Fruit fly (Drosophila melanogaster) whole organism, embryonic: ENCODE results near the gene CG34461.
A peak's percentile ranks its signal among the peaks of the same experiment; 100 is the strongest.

Experiments used
- CG10654 ChIP-seq: fragments of 200-800 bp; sonication (Bioruptor generic); optimal IDR thresholded peaks from 2 replicates; lab custom pipeline; 2016; ENCODE audit warnings: missing biosample characterization, missing genetic modification characterization
- CG13624 ChIP-seq: fragments of 200-800 bp; sonication (Bioruptor generic); optimal IDR thresholded peaks from 2 replicates; lab custom pipeline; 2016; ENCODE audit warnings: missing biosample characterization, missing genetic modification characterization
- CG7745 ChIP-seq: fragments of 200-800 bp; sonication (Bioruptor generic); optimal IDR thresholded peaks from 2 replicates; lab custom pipeline; 2018; ENCODE audit warnings: missing biosample characterization, mild to moderate bottlenecking, missing genetic modification characterization, moderate library complexity
- CoRest ChIP-seq: fragments of 200-800 bp; sonication (Bioruptor generic); optimal IDR thresholded peaks from 3 replicates; lab custom pipeline; 2018; ENCODE audit warnings: missing biosample characterization, mild to moderate bottlenecking, missing genetic modification characterization, moderate library complexity
- HLH3B ChIP-seq: fragments of 200-800 bp; sonication (Bioruptor generic); IDR thresholded peaks from 2 replicates; pipeline ENCODE4 v1.3.6; 2022; ENCODE audit warnings: missing biosample characterization, missing genetic modification characterization
- Hey ChIP-seq: fragments of 200-800 bp; sonication (Bioruptor generic); optimal IDR thresholded peaks from 3 replicates; lab custom pipeline; 2018; ENCODE audit warnings: missing biosample characterization, mild to moderate bottlenecking, missing genetic modification characterization
- Vsx1 ChIP-seq: fragments of 200-800 bp; sonication (Bioruptor generic); optimal IDR thresholded peaks from 2 replicates; lab custom pipeline; 2017; ENCODE audit warnings: missing biosample characterization, mild to moderate bottlenecking, missing genetic modification characterization, missing genetic modification reagents
- ato ChIP-seq: fragments of 200-800 bp; sonication (Bioruptor generic); IDR thresholded peaks from 2 replicates; pipeline ENCODE4 v1.3.6; 2022; ENCODE audit warnings: missing biosample characterization, missing genetic modification characterization; ENCODE audit not compliant: partially characterized antibody
- fu2 ChIP-seq: fragments of 200-800 bp; sonication (Bioruptor generic); optimal IDR thresholded peaks from 2 replicates; lab custom pipeline; 2016; ENCODE audit warnings: missing biosample characterization, missing genetic modification characterization
- ind ChIP-seq: fragments of 200-800 bp; sonication (Bioruptor generic); optimal IDR thresholded peaks from 3 replicates; lab custom pipeline; 2016; ENCODE audit warnings: missing biosample characterization, missing genetic modification characterization
- nmo ChIP-seq: fragments of 200-800 bp; sonication (Bioruptor generic); optimal IDR thresholded peaks from 2 replicates; lab custom pipeline; 2018; ENCODE audit warnings: missing biosample characterization, mild to moderate bottlenecking, missing genetic modification characterization, moderate library complexity
- wdn ChIP-seq: fragments of 200-800 bp; sonication (Bioruptor generic); IDR thresholded peaks from 2 replicates; pipeline ENCODE4 v1.3.6; 2022; ENCODE audit warnings: missing biosample characterization, missing genetic modification characterization

DNA sequence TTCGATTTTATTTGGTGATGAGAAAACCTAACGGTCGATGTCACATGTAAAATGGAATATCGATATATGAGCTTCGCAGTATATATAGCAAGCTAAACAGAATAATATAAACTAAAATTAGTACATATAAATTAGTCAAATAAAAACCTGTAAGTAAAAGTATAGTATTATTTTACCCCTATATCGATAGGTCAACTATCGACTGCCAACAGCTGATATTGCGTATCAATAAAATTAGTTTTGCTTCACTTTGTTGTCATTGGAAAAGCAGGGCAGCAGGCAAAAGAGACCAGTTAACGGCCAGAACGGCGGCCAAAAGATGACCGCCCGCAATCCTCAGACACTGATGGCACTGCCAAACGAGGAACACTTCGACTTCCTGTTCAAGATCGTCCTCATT, 28.7 kb upstream of the CG34461 start, which contains the start of gene Rab19:
- peak; percentile 19 for TF ChIP-seq nmo (GFP tag; lab: Kevin White, UChicago)
- no peak for TF ChIP-seq CG10654 (GFP tag; lab: Kevin White, UChicago)
- TF ChIP-seq ind, result no peak
- peak; percentile 12 for TF ChIP-seq Vsx1 (GFP tag; lab: Kevin White, UChicago)
- no peak for TF ChIP-seq HLH3B (GFP tag; lab: Robert Waterston, UW)
- no peak for TF ChIP-seq Hey (tag; lab: Kevin White, UChicago)
- peak; percentile 52 for TF ChIP-seq CoRest (tag; lab: Kevin White, UChicago)
- TF ChIP-seq wdn (GFP tag; lab: Robert Waterston, UW), result no peak
- TF ChIP-seq CG7745, result no peak
- TF ChIP-seq ato (GFP tag; lab: Robert Waterston, UW), result peak; percentile 19; the same call in 1 of the 2 replicates
- TF ChIP-seq fu2 (GFP tag; lab: Kevin White, UChicago), result no peak
- no peak for TF ChIP-seq CG13624 (GFP tag; lab: Kevin White, UChicago)
